Worm (Caenorhabditis elegans): ENCODE results near the gene osm-1.

ce11 chrX:16540374-16540773 lies at the start of gene osm-1:
- TF ChIP-seq ref-2 (tag; optimal IDR thresholded peaks at IDR 0.05) (no peak), ttx-3 (tag; optimal IDR thresholded peaks at IDR 0.05) (no peak), ama-1 (optimal IDR thresholded peaks at IDR 0.05) (no peak), nfya-1 (tag; optimal IDR thresholded peaks at IDR 0.05) (no peak), sox-2 (GFP tag; IDR thresholded peaks at IDR 0.05) (no peak), pag-3 (tag; optimal IDR thresholded peaks at IDR 0.05; ENCODE audit: borderline replicate concordance) (no peak), nhr-232 (tag; optimal IDR thresholded peaks at IDR 0.05) (no peak), pqm-1 (tag; optimal IDR thresholded peaks at IDR 0.05) (no peak), pat-9 (tag; optimal IDR thresholded peaks at IDR 0.05) (no peak), fkh-10 (GFP tag; optimal IDR thresholded peaks at IDR 0.05) (no peak), eyg-1 (tag; optimal IDR thresholded peaks at IDR 0.05) (no peak), pax-1 (tag; optimal IDR thresholded peaks at IDR 0.05) (no peak)

Data from whole organism, late embryonic.